Worm (Caenorhabditis elegans) whole organism, L2 larva: ENCODE results near the gene F53F8.3.

Source experiments
- C34F6.9 ChIP-seq: fragments of 150-350 bp; optimal IDR thresholded peaks from 2 replicates; lab custom pipeline; 2014; ENCODE audit warnings: missing biosample characterization, missing genetic modification characterization
- Y55F3AM.14 ChIP-seq: fragments of 200-800 bp; sonication (Bioruptor generic); optimal IDR thresholded peaks from 2 replicates; lab custom pipeline; 2018; ENCODE audit warnings: mild to moderate bottlenecking, missing genetic modification characterization, missing compliant biosample characterization
- alr-1 ChIP-seq: fragments of 150-350 bp; optimal IDR thresholded peaks from 2 replicates; lab custom pipeline; 2014; ENCODE audit warnings: missing biosample characterization, missing genetic modification characterization
- ama-1 ChIP-seq: fragments of 150-350 bp; optimal IDR thresholded peaks from 2 replicates; lab custom pipeline; 2018; ENCODE audit warnings: inconsistent platforms
- ceh-16 ChIP-seq: fragments of 150-350 bp; optimal IDR thresholded peaks from 2 replicates; lab custom pipeline; 2014; ENCODE audit warnings: missing biosample characterization, missing genetic modification characterization
- crh-2 ChIP-seq: sonication (generic microtip); optimal IDR thresholded peaks from 2 replicates; lab custom pipeline; 2017; ENCODE audit warnings: missing biosample characterization, missing genetic modification characterization
- dmd-4 ChIP-seq: sonication (generic microtip); optimal IDR thresholded peaks from 2 replicates; lab custom pipeline; 2017; ENCODE audit warnings: missing biosample characterization, missing genetic modification characterization
- elt-1 ChIP-seq: fragments of 150-350 bp; optimal IDR thresholded peaks from 2 replicates; lab custom pipeline; 2014; ENCODE audit warnings: missing biosample characterization, missing genetic modification characterization
- elt-3 ChIP-seq: sonication (generic microtip); optimal IDR thresholded peaks from 2 replicates; lab custom pipeline; 2017; ENCODE audit warnings: missing biosample characterization, missing genetic modification characterization
- gmeb-1 ChIP-seq: fragments of 150-350 bp; optimal IDR thresholded peaks from 2 replicates; lab custom pipeline; 2014; ENCODE audit warnings: missing biosample characterization, missing genetic modification characterization
- lin-13 ChIP-seq: fragments of 150-350 bp; optimal IDR thresholded peaks from 2 replicates; lab custom pipeline; 2014; ENCODE audit warnings: missing biosample characterization, missing genetic modification reagents, missing genetic modification characterization
- lin-39 ChIP-seq: fragments of 150-350 bp; optimal IDR thresholded peaks from 2 replicates; lab custom pipeline; 2014; ENCODE audit warnings: missing biosample characterization, missing genetic modification reagents, missing genetic modification characterization
- lsy-2 ChIP-seq, 2 experiments: fragments of 150-350 bp in 1 of 2; sonication (generic microtip) in 1 of 2; optimal IDR thresholded peaks; 2 replicates each; lab custom pipeline; 2014 to 2017; ENCODE audit warnings: missing biosample characterization in 2 of 2, missing genetic modification characterization in 2 of 2
- mab-5 ChIP-seq: fragments of 150-350 bp; optimal IDR thresholded peaks from 2 replicates; lab custom pipeline; 2014; ENCODE audit warnings: missing biosample characterization, missing genetic modification characterization
- mbf-1 ChIP-seq: sonication (generic microtip); optimal IDR thresholded peaks from 2 replicates; lab custom pipeline; 2017; ENCODE audit warnings: missing biosample characterization, missing genetic modification characterization
- mdl-1 ChIP-seq, 2 experiments: fragments of 150-350 bp in 1 of 2; sonication (generic microtip) in 1 of 2; optimal IDR thresholded peaks; 2 replicates each; lab custom pipeline; 2017; ENCODE audit warnings: missing biosample characterization in 2 of 2, missing genetic modification characterization in 2 of 2
- nhr-10 ChIP-seq: sonication (generic microtip); optimal IDR thresholded peaks from 2 replicates; lab custom pipeline; 2017; ENCODE audit warnings: missing biosample characterization, missing genetic modification characterization
- nhr-11 ChIP-seq: fragments of 150-350 bp; optimal IDR thresholded peaks from 2 replicates; lab custom pipeline; 2014; ENCODE audit warnings: missing biosample characterization, missing genetic modification characterization
- nhr-12 ChIP-seq: fragments of 150-350 bp; optimal IDR thresholded peaks from 2 replicates; lab custom pipeline; 2014; ENCODE audit warnings: missing biosample characterization, missing genetic modification characterization
- nhr-129 ChIP-seq: fragments of 150-350 bp; optimal IDR thresholded peaks from 2 replicates; lab custom pipeline; 2014; ENCODE audit warnings: missing biosample characterization, missing genetic modification characterization
- nhr-23 ChIP-seq: fragments of 150-350 bp; optimal IDR thresholded peaks from 2 replicates; lab custom pipeline; 2014; ENCODE audit warnings: missing biosample characterization, missing genetic modification reagents, missing genetic modification characterization
- nhr-237 ChIP-seq: fragments of 150-350 bp; optimal IDR thresholded peaks from 2 replicates; lab custom pipeline; 2014; ENCODE audit warnings: missing biosample characterization, missing genetic modification characterization
- nhr-6 ChIP-seq: fragments of 150-350 bp; optimal IDR thresholded peaks from 2 replicates; lab custom pipeline; 2014; ENCODE audit warnings: missing biosample characterization, missing genetic modification characterization
- nhr-77 ChIP-seq: fragments of 150-350 bp; optimal IDR thresholded peaks from 2 replicates; lab custom pipeline; 2014; ENCODE audit warnings: missing biosample characterization, missing genetic modification characterization
- peb-1 ChIP-seq: fragments of 150-350 bp; optimal IDR thresholded peaks from 2 replicates; lab custom pipeline; 2014; ENCODE audit warnings: missing biosample characterization, missing genetic modification characterization
- sem-4 ChIP-seq: fragments of 150-350 bp; optimal IDR thresholded peaks from 2 replicates; lab custom pipeline; 2014; ENCODE audit warnings: missing biosample characterization, missing genetic modification reagents, missing genetic modification characterization
- skn-1 ChIP-seq: sonication (generic microtip); optimal IDR thresholded peaks from 2 replicates; lab custom pipeline; 2017; ENCODE audit warnings: missing biosample characterization, missing genetic modification characterization
- sma-3 ChIP-seq: sonication (generic microtip); optimal IDR thresholded peaks from 2 replicates; lab custom pipeline; 2016; ENCODE audit warnings: missing genetic modification reagents, missing genetic modification characterization, missing compliant biosample characterization
- sma-9 ChIP-seq, 2 experiments: fragments of 150-350 bp in 1 of 2; sonication (generic microtip) in 1 of 2; optimal IDR thresholded peaks; 2 replicates each; lab custom pipeline; 2014 to 2016; ENCODE audit warnings: missing genetic modification characterization in 2 of 2, mild to moderate bottlenecking in 1 of 2, missing biosample characterization in 1 of 2, missing compliant biosample characterization in 1 of 2, missing genetic modification reagents in 1 of 2, moderate library complexity in 1 of 2
- snpc-4 ChIP-seq: fragments of 150-350 bp; optimal IDR thresholded peaks from 2 replicates; lab custom pipeline; 2014; ENCODE audit warnings: missing biosample characterization, missing genetic modification characterization
- unc-39 ChIP-seq: fragments of 150-350 bp; optimal IDR thresholded peaks from 2 replicates; lab custom pipeline; 2014; ENCODE audit warnings: missing biosample characterization, missing genetic modification characterization
- unc-55 ChIP-seq: fragments of 150-350 bp; sonication (generic microtip); optimal IDR thresholded peaks from 3 replicates; lab custom pipeline; 2014; ENCODE audit warnings: missing biosample characterization, missing genetic modification reagents, missing genetic modification characterization
- unc-62 ChIP-seq: fragments of 150-350 bp; optimal IDR thresholded peaks from 2 replicates; lab custom pipeline; 2014; ENCODE audit warnings: missing biosample characterization, missing genetic modification reagents, missing genetic modification characterization
- ztf-1 ChIP-seq: fragments of 200-800 bp; sonication (Bioruptor generic); conservative IDR thresholded peaks from 2 replicates; pipeline ENCODE4 v1.3.6; 2022; ENCODE audit warnings: missing genetic modification characterization, missing compliant biosample characterization
- ztf-4 ChIP-seq: fragments of 150-350 bp; optimal IDR thresholded peaks from 2 replicates; lab custom pipeline; 2014; ENCODE audit warnings: missing biosample characterization, missing genetic modification characterization

The F53F8.3 gene

DNA sequence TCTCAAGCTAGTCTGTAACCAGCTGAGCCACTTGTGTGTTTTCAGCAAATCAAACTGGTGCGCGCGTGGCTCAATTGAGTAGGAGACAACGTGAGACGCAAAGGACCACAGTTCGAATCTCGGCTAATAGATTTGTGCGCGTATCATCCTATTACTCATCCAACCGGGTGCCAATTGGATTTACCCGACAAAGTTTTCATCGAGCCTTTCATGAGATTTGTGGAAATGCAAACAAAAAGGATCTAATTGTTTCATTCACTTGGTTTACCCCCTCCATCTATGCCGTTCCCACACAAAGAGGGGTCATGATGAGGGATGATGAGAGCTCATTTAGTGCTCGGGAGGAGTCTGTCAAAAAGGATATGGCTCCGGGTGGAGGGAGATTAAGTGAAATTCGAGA lies 34.2 kb downstream of the F53F8.3 start:
- no peak for TF ChIP-seq nhr-237 (tag; lab: Kevin White, UChicago)
- no peak for TF ChIP-seq unc-55 (GFP tag; lab: Kevin White, UChicago)
- TF ChIP-seq dmd-4 (tag; lab: Kevin White, UChicago) = no peak
- TF ChIP-seq unc-39 = no peak
- TF ChIP-seq ztf-4 (tag; lab: Kevin White, UChicago) = no peak
- TF ChIP-seq nhr-77 (tag; lab: Kevin White, UChicago) = no peak
- no peak for TF ChIP-seq ceh-16 (tag; lab: Kevin White, UChicago)
- TF ChIP-seq elt-1 (tag; lab: Kevin White, UChicago) = no peak
- no peak for TF ChIP-seq nhr-23 (tag; lab: Kevin White, UChicago)
- no peak for TF ChIP-seq sem-4 (tag; lab: Kevin White, UChicago)
- no peak for TF ChIP-seq gmeb-1 (tag; lab: Kevin White, UChicago)

DNA sequence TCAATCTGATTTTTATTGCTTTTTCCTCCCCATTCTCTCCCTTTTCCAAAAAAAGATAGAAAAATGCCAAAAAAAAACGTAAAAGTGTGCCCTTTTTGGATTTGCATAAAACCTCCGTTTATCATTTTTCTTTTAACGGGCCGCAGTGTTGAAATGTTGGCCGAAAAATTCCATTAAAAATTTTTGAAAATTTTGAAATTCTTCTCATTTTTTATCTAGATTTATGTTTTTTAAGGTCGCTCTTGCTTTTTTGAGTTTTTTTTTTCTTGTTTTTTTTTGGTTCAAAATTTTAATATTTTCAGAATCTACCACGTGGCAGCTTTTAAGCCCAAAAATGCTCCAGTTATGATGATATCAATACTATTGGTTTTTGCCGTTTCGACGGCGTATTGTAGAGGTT lies 35.0 kb downstream of the F53F8.3 start, which contains the start of gene mnr-1:
TSS of gene mnr-1 (plus strand) at position 301 of the 400 bp plus-strand sequence.
- no peak for TF ChIP-seq ztf-1

DNA sequence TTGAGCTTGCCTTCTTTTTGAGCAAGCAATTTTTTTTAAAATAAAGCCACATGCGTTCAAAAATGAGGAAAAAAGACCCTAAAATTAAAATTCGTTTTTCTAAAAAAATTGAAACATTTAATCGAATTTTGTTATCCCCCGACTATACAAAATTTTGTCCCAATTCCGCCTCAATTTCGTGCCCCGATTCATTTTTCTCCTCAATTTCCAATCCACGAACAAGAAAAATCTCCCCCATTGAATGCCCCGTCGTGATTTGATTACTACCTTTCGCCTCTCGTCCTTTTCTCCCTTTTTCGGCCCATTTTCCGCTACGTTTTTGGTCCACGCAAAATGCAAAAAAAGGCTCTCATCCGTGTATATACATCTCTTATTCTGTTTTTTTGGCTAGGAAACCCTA lies 37.4 kb downstream of the F53F8.3 start:
- TF ChIP-seq dmd-4 (tag; lab: Kevin White, UChicago) = no peak
- TF ChIP-seq mbf-1 (tag; lab: Kevin White, UChicago) = no peak

DNA sequence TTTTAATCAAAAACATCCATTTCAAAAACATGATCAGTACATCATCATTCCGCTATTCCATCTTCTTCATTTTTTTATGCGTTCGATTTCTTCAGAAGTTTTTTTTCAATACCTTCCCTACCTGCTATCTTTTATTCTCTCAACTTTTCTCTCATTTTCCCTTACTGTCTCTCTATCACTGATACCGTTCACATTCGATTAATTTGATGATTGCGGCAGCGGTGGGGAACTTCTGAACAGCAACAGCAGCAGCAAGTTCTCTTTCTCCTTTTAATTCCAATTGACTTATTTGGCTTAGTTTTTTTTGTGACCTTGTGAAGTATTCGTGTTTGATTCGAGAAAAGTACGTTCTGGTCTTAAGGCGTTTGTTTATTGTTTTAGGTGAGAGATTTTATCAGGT lies 40.5 kb downstream of the F53F8.3 start:
- TF ChIP-seq lin-13 (GFP tag; lab: Kevin White, UChicago) = no peak
- no peak for TF ChIP-seq elt-3 (tag; lab: Kevin White, UChicago)
- TF ChIP-seq Y55F3AM.14 (GFP tag; lab: Kevin White, UChicago) = no peak
- TF ChIP-seq sem-4 (tag; lab: Kevin White, UChicago) = no peak
- TF ChIP-seq snpc-4 (tag; lab: Kevin White, UChicago) = no peak
- no peak for TF ChIP-seq mab-5 (tag; lab: Kevin White, UChicago)
- no peak for TF ChIP-seq peb-1
- TF ChIP-seq unc-62 (GFP tag; lab: Kevin White, UChicago) = no peak
- TF ChIP-seq ama-1 (lab: Kevin White, UChicago) = no peak
- no peak for TF ChIP-seq ceh-16 (tag; lab: Kevin White, UChicago)
- TF ChIP-seq nhr-129 = no peak
- TF ChIP-seq alr-1 = no peak
- no peak for TF ChIP-seq skn-1 (tag; lab: Kevin White, UChicago)
- TF ChIP-seq nhr-11 (tag; lab: Kevin White, UChicago) = no peak
- TF ChIP-seq gmeb-1 (tag; lab: Kevin White, UChicago) = no peak
- no peak for TF ChIP-seq sma-3 (GFP tag; lab: Kevin White, UChicago)
- TF ChIP-seq nhr-6 (tag; lab: Kevin White, UChicago) = no peak
- TF ChIP-seq sma-9 (GFP tag; optimal IDR thresholded peaks at IDR 0.05; lab: Kevin White, UChicago) = no peak
- TF ChIP-seq sma-9 (tag; optimal IDR thresholded peaks at IDR 0.05; lab: Kevin White, UChicago) = no peak

DNA sequence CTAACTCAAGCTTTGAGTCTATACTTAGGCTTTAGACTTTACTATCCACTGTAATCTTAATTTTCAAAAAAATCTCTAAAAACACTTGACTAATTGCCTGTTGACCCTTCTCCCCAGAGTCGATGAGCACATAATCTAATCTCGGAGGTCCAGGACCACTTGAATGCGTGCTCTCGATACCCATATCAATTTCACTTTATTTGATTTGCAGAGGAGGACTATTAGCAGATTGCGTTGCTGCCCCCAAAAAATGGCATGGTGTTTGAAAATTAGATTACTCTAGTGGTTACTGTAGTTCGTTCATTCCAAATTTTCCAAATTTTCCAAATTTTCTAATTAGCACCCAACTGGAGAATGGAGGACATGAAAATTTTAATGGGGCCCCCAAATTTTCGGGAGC lies 43.9 kb downstream of the F53F8.3 start:
- no peak for TF ChIP-seq nhr-23 (tag; lab: Kevin White, UChicago)
- TF ChIP-seq nhr-12 (tag; lab: Kevin White, UChicago) = no peak
- no peak for TF ChIP-seq elt-1 (tag; lab: Kevin White, UChicago)
- TF ChIP-seq ama-1 (lab: Kevin White, UChicago) = no peak
- no peak for TF ChIP-seq nhr-129
- no peak for TF ChIP-seq mdl-1 (tag; optimal IDR thresholded peaks at IDR 0.05; lab: Kevin White, UChicago)
- TF ChIP-seq dmd-4 (tag; lab: Kevin White, UChicago) = no peak
- no peak for TF ChIP-seq lin-39 (tag; lab: Kevin White, UChicago)

DNA sequence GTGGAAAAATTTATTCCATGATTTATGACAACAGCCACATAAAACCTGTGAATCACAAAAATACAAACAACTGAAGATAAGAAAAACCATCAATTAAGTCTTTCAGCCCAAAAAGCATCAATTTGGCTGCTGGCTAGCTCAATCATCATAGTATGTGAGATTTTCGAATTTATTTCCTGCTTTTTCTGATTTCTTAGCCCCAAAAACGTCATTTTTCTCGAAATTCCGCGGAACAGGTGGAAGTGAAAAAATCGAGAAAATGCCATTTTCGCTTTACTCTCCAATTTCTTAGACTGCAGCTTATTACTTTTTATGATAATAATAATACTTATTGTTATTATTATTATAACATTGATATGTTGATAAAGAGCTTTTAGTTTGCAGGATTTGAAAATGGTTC lies 47.4 kb downstream of the F53F8.3 start, which contains the start of gene srxa-15:
TSS of gene srxa-15 (plus strand) at position 301 of the 400 bp plus-strand sequence.
- no peak for TF ChIP-seq C34F6.9 (tag; lab: Kevin White, UChicago)
- TF ChIP-seq dmd-4 (tag; lab: Kevin White, UChicago) = no peak
- no peak for TF ChIP-seq lsy-2 (tag; optimal IDR thresholded peaks at IDR 0.05; lab: Kevin White, UChicago)
- no peak for TF ChIP-seq nhr-10 (tag; lab: Kevin White, UChicago)
- TF ChIP-seq nhr-129 = no peak
- no peak for TF ChIP-seq ama-1 (lab: Kevin White, UChicago)
- no peak for TF ChIP-seq elt-1 (tag; lab: Kevin White, UChicago)
- TF ChIP-seq crh-2 (tag; lab: Kevin White, UChicago) = no peak
- TF ChIP-seq nhr-11 (tag; lab: Kevin White, UChicago) = no peak
- no peak for TF ChIP-seq sma-9 (GFP tag; optimal IDR thresholded peaks at IDR 0.05; lab: Kevin White, UChicago)
- no peak for TF ChIP-seq sma-9 (tag; optimal IDR thresholded peaks at IDR 0.05; lab: Kevin White, UChicago)
- no peak for TF ChIP-seq lin-39 (tag; lab: Kevin White, UChicago)
